Fruit fly (Drosophila melanogaster) whole organism, embryonic: ENCODE results near the gene CG9467.
A peak's percentile ranks its signal among the peaks of the same experiment; 100 is the strongest.

Experiments used
- Asciz ChIP-seq: fragments of 200-800 bp; sonication (Bioruptor generic); optimal IDR thresholded peaks from 2 replicates; lab custom pipeline; 2017; ENCODE audit warnings: missing biosample characterization, mild to moderate bottlenecking, missing genetic modification characterization, missing genetic modification reagents
- CG10462 ChIP-seq: fragments of 200-800 bp; sonication (Bioruptor generic); optimal IDR thresholded peaks from 2 replicates; lab custom pipeline; 2016; ENCODE audit warnings: missing biosample characterization, missing genetic modification characterization
- CG10565 ChIP-seq: fragments of 200-800 bp; sonication (Bioruptor generic); optimal IDR thresholded peaks from 3 replicates; lab custom pipeline; 2016; ENCODE audit warnings: missing biosample characterization, mild to moderate bottlenecking, missing genetic modification characterization
- CG11723 ChIP-seq: fragments of 200-800 bp; sonication (Bioruptor generic); optimal IDR thresholded peaks from 2 replicates; lab custom pipeline; 2017; ENCODE audit warnings: missing biosample characterization, mild to moderate bottlenecking, missing genetic modification characterization
- CG12155 ChIP-seq: fragments of 200-800 bp; sonication (Bioruptor generic); optimal IDR thresholded peaks from 3 replicates; lab custom pipeline; 2016; ENCODE audit warnings: missing biosample characterization, missing genetic modification characterization
- CG12769 ChIP-seq: fragments of 200-800 bp; sonication (Bioruptor generic); optimal IDR thresholded peaks from 2 replicates; lab custom pipeline; 2019; ENCODE audit warnings: missing biosample characterization, mild to moderate bottlenecking, missing genetic modification characterization, moderate library complexity
- CG13287 ChIP-seq: fragments of 200-800 bp; sonication (Bioruptor generic); IDR thresholded peaks from 2 replicates; pipeline ENCODE4 v1.3.6; 2022; ENCODE audit warnings: missing biosample characterization, missing genetic modification characterization; ENCODE audit not compliant: partially characterized antibody
- CG14667 ChIP-seq: fragments of 200-800 bp; sonication (Bioruptor generic); IDR thresholded peaks from 2 replicates; pipeline ENCODE4 v1.3.6; 2022; ENCODE audit warnings: missing biosample characterization, missing genetic modification characterization
- CG14965 ChIP-seq: fragments of 200-800 bp; sonication (Bioruptor generic); optimal IDR thresholded peaks from 2 replicates; lab custom pipeline; 2016; ENCODE audit warnings: missing biosample characterization, missing genetic modification characterization, borderline replicate concordance
- CG1529 ChIP-seq: fragments of 200-800 bp; sonication (Bioruptor generic); optimal IDR thresholded peaks from 3 replicates; lab custom pipeline; 2018; ENCODE audit warnings: missing biosample characterization, missing genetic modification characterization
- CG1647 ChIP-seq: fragments of 200-800 bp; sonication (Bioruptor generic); optimal IDR thresholded peaks from 3 replicates; lab custom pipeline; 2016; ENCODE audit warnings: missing biosample characterization, missing genetic modification characterization
- CG17361 ChIP-seq: fragments of 200-800 bp; sonication (Bioruptor generic); IDR thresholded peaks from 3 replicates; pipeline ENCODE4 v1.3.6; 2022; ENCODE audit warnings: missing biosample characterization, missing genetic modification characterization
- CG17568 ChIP-seq: fragments of 200-800 bp; sonication (Bioruptor generic); optimal IDR thresholded peaks from 2 replicates; lab custom pipeline; 2018; ENCODE audit warnings: missing biosample characterization, mild to moderate bottlenecking, missing genetic modification characterization, moderate library complexity
- CG17612 ChIP-seq: fragments of 200-800 bp; sonication (Bioruptor generic); IDR thresholded peaks from 2 replicates; pipeline ENCODE4 v1.3.6; 2022; ENCODE audit warnings: missing biosample characterization, missing genetic modification characterization
- CG1792 ChIP-seq: fragments of 200-800 bp; sonication (Bioruptor generic); optimal IDR thresholded peaks from 2 replicates; lab custom pipeline; 2016; ENCODE audit warnings: missing biosample characterization, missing genetic modification characterization
- CG31224 ChIP-seq: fragments of 200-800 bp; sonication (Bioruptor generic); IDR thresholded peaks from 2 replicates; pipeline ENCODE4 v1.3.6; 2022; ENCODE audit warnings: missing biosample characterization, missing genetic modification characterization
- CG31441 ChIP-seq: fragments of 200-800 bp; sonication (Bioruptor generic); IDR thresholded peaks from 2 replicates; pipeline ENCODE4 v1.3.6; 2022; ENCODE audit warnings: missing biosample characterization, missing genetic modification characterization
- CG34224 ChIP-seq: fragments of 200-800 bp; sonication (Bioruptor generic); IDR thresholded peaks from 3 replicates; pipeline ENCODE4 v1.3.6; 2022; ENCODE audit warnings: missing biosample characterization, missing genetic modification characterization; ENCODE audit not compliant: partially characterized antibody
- CG4730 ChIP-seq: fragments of 200-800 bp; sonication (Bioruptor generic); IDR thresholded peaks from 2 replicates; pipeline ENCODE4 v1.3.6; 2022; ENCODE audit warnings: missing biosample characterization, missing genetic modification characterization
- CG5953 ChIP-seq: fragments of 200-800 bp; sonication (Bioruptor generic); IDR thresholded peaks from 2 replicates; pipeline ENCODE4 v1.3.6; 2022; ENCODE audit warnings: missing biosample characterization, missing genetic modification characterization
- CG6854 ChIP-seq: fragments of 200-800 bp; sonication (Bioruptor generic); optimal IDR thresholded peaks from 3 replicates; lab custom pipeline; 2017; ENCODE audit warnings: missing biosample characterization, mild to moderate bottlenecking, missing genetic modification characterization
- CG7271 ChIP-seq: fragments of 200-800 bp; sonication (Bioruptor generic); optimal IDR thresholded peaks from 2 replicates; lab custom pipeline; 2018; ENCODE audit warnings: missing biosample characterization, mild to moderate bottlenecking, missing genetic modification characterization, moderate library complexity
- CG7928 ChIP-seq: fragments of 200-800 bp; sonication (Bioruptor generic); optimal IDR thresholded peaks from 2 replicates; lab custom pipeline; 2017; ENCODE audit warnings: missing biosample characterization, mild to moderate bottlenecking, missing genetic modification characterization
- CG8089 ChIP-seq: fragments of 200-800 bp; sonication (Bioruptor generic); optimal IDR thresholded peaks from 3 replicates; lab custom pipeline; 2016; ENCODE audit warnings: missing biosample characterization, missing genetic modification characterization
- CG8290 ChIP-seq, 3 experiments: fragments of 200-800 bp; sonication (Bioruptor generic); optimal IDR thresholded peaks; 2 replicates each; lab custom pipeline; 2016 to 2019; ENCODE audit warnings: missing biosample characterization in 3 of 3, missing genetic modification characterization in 3 of 3, mild to moderate bottlenecking in 2 of 3, moderate library complexity in 1 of 3
- Dref ChIP-seq: fragments of 200-800 bp; sonication (Bioruptor generic); IDR thresholded peaks from 2 replicates; pipeline ENCODE4 v1.3.6; 2022; ENCODE audit warnings: missing biosample characterization, missing genetic modification characterization
- E2f2 ChIP-seq: fragments of 200-800 bp; sonication (Bioruptor generic); IDR thresholded peaks from 2 replicates; pipeline ENCODE4 v1.3.6; 2022; ENCODE audit warnings: missing biosample characterization, missing genetic modification characterization
- Ets97D ChIP-seq: fragments of 200-800 bp; sonication (Bioruptor generic); optimal IDR thresholded peaks from 3 replicates; lab custom pipeline; 2016; ENCODE audit warnings: missing biosample characterization, missing genetic modification characterization
- Hmr ChIP-seq: fragments of 200-800 bp; sonication (Bioruptor generic); optimal IDR thresholded peaks from 3 replicates; lab custom pipeline; 2017; ENCODE audit warnings: mild to moderate bottlenecking, missing biosample characterization, missing genetic modification reagents, missing genetic modification characterization
- MTF-1 ChIP-seq: fragments of 200-800 bp; sonication (Bioruptor generic); optimal IDR thresholded peaks from 2 replicates; lab custom pipeline; 2018; ENCODE audit warnings: missing biosample characterization, mild to moderate bottlenecking, missing genetic modification characterization, borderline replicate concordance
- Max ChIP-seq: fragments of 200-800 bp; sonication (Bioruptor generic); optimal IDR thresholded peaks from 2 replicates; lab custom pipeline; 2016; ENCODE audit warnings: missing biosample characterization, mild to moderate bottlenecking, missing genetic modification characterization
- Myb ChIP-seq: fragments of 200-800 bp; sonication (Bioruptor generic); optimal IDR thresholded peaks from 2 replicates; lab custom pipeline; 2016; ENCODE audit warnings: missing biosample characterization, missing genetic modification characterization
- NC2α ChIP-seq: fragments of 200-800 bp; sonication (Bioruptor generic); optimal IDR thresholded peaks from 2 replicates; lab custom pipeline; 2016; ENCODE audit warnings: missing biosample characterization, missing genetic modification characterization
- NFAT ChIP-seq: fragments of 200-800 bp; sonication (Bioruptor generic); IDR thresholded peaks from 2 replicates; pipeline ENCODE4 v1.3.6; 2022; ENCODE audit warnings: missing biosample characterization, missing genetic modification characterization
- Nf-YC ChIP-seq: fragments of 200-800 bp; optimal IDR thresholded peaks from 3 replicates; lab custom pipeline; 2019; ENCODE audit warnings: missing biosample characterization, mild to moderate bottlenecking, missing genetic modification characterization, moderate library complexity
- Rfx ChIP-seq: fragments of 200-800 bp; sonication (Bioruptor generic); IDR thresholded peaks from 2 replicates; pipeline ENCODE4 v1.3.6; 2022; ENCODE audit warnings: missing biosample characterization, missing genetic modification characterization
- Scr ChIP-seq: fragments of 200-800 bp; sonication (Bioruptor generic); IDR thresholded peaks from 2 replicates; pipeline ENCODE4 v1.3.6; 2022; ENCODE audit warnings: missing biosample characterization, missing genetic modification characterization; ENCODE audit not compliant: partially characterized antibody
- Sry-β ChIP-seq: fragments of 200-800 bp; sonication (Bioruptor generic); optimal IDR thresholded peaks from 2 replicates; lab custom pipeline; 2018; ENCODE audit warnings: missing biosample characterization, mild to moderate bottlenecking, missing genetic modification characterization, moderate library complexity
- Stat92E ChIP-seq, 3 experiments: fragments of >200 bp in 2 of 3; fragments of 200-800 bp in 1 of 3; sonication (Bioruptor generic) in 1 of 3; optimal IDR thresholded peaks; 2 replicates each; lab custom pipeline; 2017 to 2019; ENCODE audit warnings: missing biosample characterization in 3 of 3, missing genetic modification characterization in 3 of 3, mild to moderate bottlenecking in 1 of 3, moderate library complexity in 1 of 3
- amos ChIP-seq: fragments of 200-800 bp; sonication (Bioruptor generic); IDR thresholded peaks from 2 replicates; pipeline ENCODE4 v1.3.6; 2022; ENCODE audit warnings: missing biosample characterization, missing genetic modification characterization; ENCODE audit not compliant: partially characterized antibody
- bsh ChIP-seq, 2 experiments: fragments of 200-800 bp; sonication (Bioruptor generic); optimal IDR thresholded peaks; 2 replicates each; lab custom pipeline; 2017 to 2018; ENCODE audit warnings: mild to moderate bottlenecking in 2 of 2, missing biosample characterization in 2 of 2, missing genetic modification characterization in 2 of 2, moderate library complexity in 1 of 2
- chn ChIP-seq: fragments of 200-800 bp; sonication (Bioruptor generic); optimal IDR thresholded peaks from 2 replicates; lab custom pipeline; 2016; ENCODE audit warnings: missing biosample characterization, missing genetic modification characterization
- cwo ChIP-seq: fragments of 200-800 bp; sonication (Bioruptor generic); optimal IDR thresholded peaks from 3 replicates; lab custom pipeline; 2017; ENCODE audit warnings: missing biosample characterization, missing genetic modification characterization, mild to moderate bottlenecking, moderate library complexity, missing genetic modification reagents
- gt ChIP-seq: fragments of 200-800 bp; sonication (Bioruptor generic); IDR thresholded peaks from 2 replicates; pipeline ENCODE4 v1.3.6; 2022; ENCODE audit warnings: missing biosample characterization, missing genetic modification characterization
- mld ChIP-seq: fragments of 200-800 bp; sonication (Bioruptor generic); IDR thresholded peaks from 3 replicates; pipeline ENCODE4 v1.3.6; 2022; ENCODE audit warnings: missing biosample characterization, missing genetic modification characterization; ENCODE audit not compliant: partially characterized antibody
- pan ChIP-seq, 4 experiments: fragments of >200 bp in 3 of 4; fragments of 200-800 bp in 1 of 4; sonication (Bioruptor generic) in 1 of 4; optimal IDR thresholded peaks in 3 of 4; IDR thresholded peaks in 1 of 4; 2 replicates each; pipeline versions ENCODE4 v1.3.6 to Lab custom; 2017 to 2022; ENCODE audit warnings: missing biosample characterization in 2 of 4, missing genetic modification characterization in 2 of 4, mixed read lengths in 1 of 4
- tna ChIP-seq: fragments of 200-800 bp; sonication (Bioruptor generic); IDR thresholded peaks from 2 replicates; pipeline ENCODE4 v1.3.6; 2022; ENCODE audit warnings: missing biosample characterization, missing genetic modification characterization; ENCODE audit not compliant: partially characterized antibody
- trem ChIP-seq: fragments of 200-800 bp; optimal IDR thresholded peaks from 3 replicates; lab custom pipeline; 2019; ENCODE audit warnings: missing biosample characterization, mild to moderate bottlenecking, missing genetic modification characterization, moderate library complexity

The CG9467 gene

DNA sequence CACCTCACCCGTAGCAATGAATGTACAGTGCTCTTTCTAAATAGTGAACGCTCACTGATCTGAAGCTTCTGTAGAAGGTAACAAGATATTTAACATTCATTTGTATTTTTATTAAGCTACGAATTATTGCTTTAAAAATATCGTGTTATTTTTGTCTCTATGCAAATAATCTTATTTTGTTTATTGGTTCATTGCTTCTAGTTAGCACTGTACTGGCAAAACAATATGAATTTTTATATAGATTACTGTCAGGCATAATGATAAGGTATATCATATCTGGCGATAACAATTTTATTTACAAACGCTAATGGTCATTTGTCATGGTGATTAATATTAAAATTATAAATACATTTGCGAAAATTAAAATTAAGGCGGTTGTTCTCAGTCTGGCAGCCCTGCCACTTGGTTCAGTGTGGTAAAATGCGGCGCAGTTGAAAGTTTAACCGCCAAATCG is 29.3 kb downstream of the CG9467 start, which contains the start of gene CG9471 (continued):
- TF ChIP-seq CG4730 (GFP tag; lab: Robert Waterston, UW) = peak; percentile 89
- TF ChIP-seq trem (tag; lab: Kevin White, UChicago) = peak; percentile 90
- peak; percentile 83 for TF ChIP-seq CG1792
- TF ChIP-seq CG13287 (GFP tag; lab: Robert Waterston, UW) = peak; percentile 30; the same call in 1 of the 2 replicates
- peak; percentile 64 for TF ChIP-seq CG10565 (GFP tag; lab: Kevin White, UChicago)
- peak; percentile 82 for TF ChIP-seq Nf-YC (tag; lab: Kevin White, UChicago)
- TF ChIP-seq CG8089 (GFP tag; lab: Kevin White, UChicago) = peak; percentile 77
- peak; percentile 95 for TF ChIP-seq CG31441 (GFP tag; lab: Robert Waterston, UW)
- peak; percentile 90 for TF ChIP-seq chn (GFP tag; lab: Kevin White, UChicago)
- peak; percentile 10 for TF ChIP-seq Sry-β (GFP tag; lab: Kevin White, UChicago)
- peak; percentile 92 for TF ChIP-seq E2f2 (GFP tag; lab: Robert Waterston, UW)
- TF ChIP-seq cwo = peak; percentile 85
- TF ChIP-seq Myb (GFP tag; lab: Kevin White, UChicago) = peak; percentile 74
- peak; percentile 81 for TF ChIP-seq Asciz
- TF ChIP-seq CG31224 (GFP tag; lab: Robert Waterston, UW) = peak; percentile 83
- peak; percentile 72 for TF ChIP-seq NFAT (GFP tag; lab: Robert Waterston, UW)
- no peak for TF ChIP-seq Scr (GFP tag; lab: Robert Waterston, UW)
- no peak for TF ChIP-seq amos
- peak; percentile 93 for TF ChIP-seq CG17361
- TF ChIP-seq Stat92E (GFP tag; optimal IDR thresholded peaks at IDR 0.05; lab: Kevin White, UChicago) = peak in 1 of 3 experiments; percentile 71
- peak; percentile 73 for TF ChIP-seq CG7271 (tag; lab: Kevin White, UChicago)
- TF ChIP-seq CG14667 (GFP tag; lab: Robert Waterston, UW) = peak; percentile 89
- TF ChIP-seq CG7928 = peak; percentile 59
- peak; percentile 93 for TF ChIP-seq Rfx (GFP tag; lab: Robert Waterston, UW)
- peak; percentile 76 for TF ChIP-seq NC2α (GFP tag; lab: Kevin White, UChicago)
- TF ChIP-seq CG14965 (GFP tag; lab: Kevin White, UChicago) = no peak
- TF ChIP-seq pan (optimal IDR thresholded peaks at IDR 0.05; lab: Kevin White, UChicago) = no peak
- peak in 1 of 2 experiments; percentile 95 for TF ChIP-seq pan (GFP tag; optimal IDR thresholded peaks at IDR 0.05 in 1 of 2, IDR thresholded peaks at IDR 0.05 in 1 of 2)
- TF ChIP-seq CG17568 = no peak
- peak; percentile 64 for TF ChIP-seq MTF-1 (GFP tag; lab: Kevin White, UChicago)
- peak; percentile 85 for TF ChIP-seq CG6854 (GFP tag; lab: Kevin White, UChicago)
- peak; percentile 92 for TF ChIP-seq CG12769
- peak; percentile 85 for TF ChIP-seq CG1647 (GFP tag; lab: Kevin White, UChicago)
- peak; percentile 78 for TF ChIP-seq CG17612 (GFP tag; lab: Robert Waterston, UW)
- TF ChIP-seq CG8290 (GFP tag; optimal IDR thresholded peaks at IDR 0.05; lab: Kevin White, UChicago) = peak; percentile 81
- TF ChIP-seq CG8290 (tag; optimal IDR thresholded peaks at IDR 0.05; lab: Kevin White, UChicago) = peak in 1 of 2 experiments; percentile 79
- peak; percentile 80 for TF ChIP-seq CG1529
- TF ChIP-seq mld = no peak
- 0 out of 2 replicates have a peak, but pooled peaks have one; percentile 27 for TF ChIP-seq Dref (GFP tag; lab: Robert Waterston, UW)
- peak; percentile 73 to 93 for TF ChIP-seq bsh (GFP tag; optimal IDR thresholded peaks at IDR 0.05; lab: Kevin White, UChicago)
- peak; percentile 93 for TF ChIP-seq CG12155 (GFP tag; lab: Kevin White, UChicago)
- TF ChIP-seq CG11723 (GFP tag; lab: Kevin White, UChicago) = peak; percentile 84
- TF ChIP-seq Hmr (GFP tag; lab: Kevin White, UChicago) = peak; percentile 92
- no peak for TF ChIP-seq CG34224 (GFP tag; lab: Robert Waterston, UW)
- TF ChIP-seq CG5953 (GFP tag; lab: Robert Waterston, UW) = peak; percentile 83
- TF ChIP-seq Ets97D = peak; percentile 70
- TF ChIP-seq tna (GFP tag; lab: Robert Waterston, UW) = no peak
- TF ChIP-seq gt = peak; percentile 47
- TF ChIP-seq Max (GFP tag; lab: Kevin White, UChicago) = peak; percentile 86
- peak; percentile 83 for TF ChIP-seq CG10462 (GFP tag; lab: Kevin White, UChicago)
